Fruit fly (Drosophila melanogaster): ENCODE data around the gene Pus10.

- TF ChIP-seq nerfin-1 (tag; optimal IDR thresholded peaks at IDR 0.05) (no peak), Atf6 (GFP tag; IDR thresholded peaks at IDR 0.05) (no peak), CG1233 (GFP tag; optimal IDR thresholded peaks at IDR 0.05) (no peak), CG12391 (tag; optimal IDR thresholded peaks at IDR 0.05) (no peak), fru (optimal IDR thresholded peaks at IDR 0.05) (no peak), shn (GFP tag; optimal IDR thresholded peaks at IDR 0.05) (no peak), CG10654 (GFP tag; optimal IDR thresholded peaks at IDR 0.05) (no peak), ap (GFP tag; IDR thresholded peaks at IDR 0.05) (no peak), pzg (GFP tag; optimal IDR thresholded peaks at IDR 0.05) (no peak), CG12659 (GFP tag; optimal IDR thresholded peaks at IDR 0.05) (no peak), sisA (GFP tag; IDR thresholded peaks at IDR 0.05) (no peak), CG2202 (tag; optimal IDR thresholded peaks at IDR 0.05) (no peak), slp2 (GFP tag; optimal IDR thresholded peaks at IDR 0.05) (no peak), GATAe (GFP tag; conservative IDR thresholded peaks at IDR 0.05) (no peak)
These were observed 45.1 kb downstream of the Pus10 start for dm6 chr2L:110046-110445.

Data from whole organism, embryonic.